Fruit fly (Drosophila melanogaster): ENCODE measurements around the gene CG14563.

Gene CG14563

DNA sequence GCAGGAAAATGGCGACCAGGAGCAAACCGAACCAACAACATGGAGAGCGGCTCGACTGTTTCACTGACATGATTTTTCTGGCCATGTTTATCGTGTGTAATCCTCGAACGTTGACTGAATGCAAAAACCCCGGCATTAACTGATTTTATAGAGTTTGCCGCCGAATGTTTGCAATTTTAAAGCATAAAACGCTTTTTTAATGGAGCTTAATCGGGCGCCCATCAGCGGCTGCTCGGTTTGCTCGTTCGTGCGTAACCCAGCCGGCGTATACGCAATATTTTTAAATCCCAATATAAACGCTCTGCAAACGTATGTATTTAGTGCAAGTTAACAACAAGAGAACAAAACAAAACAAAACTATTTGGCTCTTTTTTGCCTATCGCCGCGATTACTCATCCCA lies at the start of gene CG14563:
Gene CG14563 (minus strand): TSS at position 101 of the 400 bp plus-strand sequence.
- TF ChIP-seq CG17801 (GFP tag; optimal IDR thresholded peaks at IDR 0.05; ENCODE audit: partially characterized antibody): no peak

DNA sequence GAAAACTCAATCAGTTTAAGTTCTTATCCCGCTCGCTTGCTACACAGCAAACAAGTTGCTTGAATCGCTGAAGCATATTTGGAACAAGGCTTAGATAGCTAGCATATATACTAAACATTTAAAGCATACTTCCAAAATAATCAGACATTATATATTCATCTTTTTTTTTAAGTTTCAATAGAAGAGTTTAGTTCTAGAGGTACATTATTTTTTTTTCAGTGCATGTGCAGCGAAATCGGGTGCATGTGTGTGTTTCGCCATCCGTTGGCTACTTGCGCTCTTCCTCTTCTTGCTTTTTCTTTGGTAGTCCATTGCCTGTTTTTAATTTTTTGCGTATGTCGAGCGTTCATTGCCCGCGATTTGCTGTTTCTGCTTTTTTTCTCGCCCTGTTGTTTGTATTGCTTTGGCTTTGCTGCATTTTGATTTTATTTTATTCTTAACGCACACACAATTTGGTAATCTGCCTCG lies 49.2 kb upstream of the CG14563 start:
- TF ChIP-seq CG17801 (GFP tag; optimal IDR thresholded peaks at IDR 0.05; ENCODE audit: partially characterized antibody): peak; percentile 43

DNA sequence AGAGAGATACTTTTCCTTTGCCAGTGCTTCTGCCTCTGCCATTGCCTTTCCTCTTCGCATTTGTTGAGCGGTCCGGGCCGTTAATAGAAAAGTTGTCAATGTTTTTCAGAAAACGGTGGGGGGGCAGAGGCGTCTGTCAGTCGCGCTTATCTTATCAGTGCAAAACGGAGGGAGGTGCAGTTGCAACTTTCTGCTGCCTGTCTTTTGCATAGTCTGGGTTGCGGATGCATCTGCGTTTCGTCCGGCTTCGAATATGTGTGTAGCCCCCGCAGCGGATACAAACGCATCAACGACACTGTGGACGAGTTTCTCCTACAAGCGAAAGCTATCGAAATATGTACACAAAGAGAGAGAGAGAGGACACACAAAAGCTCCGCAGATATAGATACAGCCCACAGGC lies 47.4 kb upstream of the CG14563 start:
- no peak for TF ChIP-seq CG17801 (GFP tag; optimal IDR thresholded peaks at IDR 0.05; ENCODE audit: partially characterized antibody)

DNA sequence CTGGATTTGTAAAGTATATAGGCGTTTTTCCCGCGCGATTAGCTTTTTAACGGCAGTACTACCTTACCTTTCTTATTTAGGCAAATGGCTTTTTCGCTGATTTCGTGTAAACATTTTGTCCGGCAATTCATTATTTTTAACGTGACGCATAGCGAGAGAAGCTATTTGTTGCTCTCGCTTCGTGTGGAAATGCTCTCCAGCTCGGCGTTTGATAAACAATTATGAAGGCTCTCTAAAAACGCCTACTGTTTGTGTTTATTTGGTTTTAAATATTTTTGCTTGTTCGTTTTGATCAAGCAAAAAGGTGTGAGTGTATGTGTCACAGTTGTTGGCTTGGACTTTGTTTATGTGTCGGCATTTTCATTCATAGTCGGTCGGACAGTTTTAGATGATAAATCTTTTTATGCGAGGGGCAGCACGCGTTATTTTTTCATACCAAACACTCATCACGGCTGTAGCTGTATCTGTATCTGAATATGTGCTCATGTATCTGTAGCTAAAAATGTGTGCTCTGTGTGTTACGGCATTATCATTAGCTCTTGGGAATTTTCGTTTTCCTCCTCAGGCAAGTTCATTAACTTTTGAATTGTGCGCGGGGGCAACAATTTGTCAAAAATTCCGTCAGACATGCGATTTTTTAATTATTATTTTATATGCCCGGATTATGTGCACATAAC lies 44.8 kb upstream of the CG14563 start:
- TF ChIP-seq CG17801 (GFP tag; optimal IDR thresholded peaks at IDR 0.05; ENCODE audit: partially characterized antibody): no peak

DNA sequence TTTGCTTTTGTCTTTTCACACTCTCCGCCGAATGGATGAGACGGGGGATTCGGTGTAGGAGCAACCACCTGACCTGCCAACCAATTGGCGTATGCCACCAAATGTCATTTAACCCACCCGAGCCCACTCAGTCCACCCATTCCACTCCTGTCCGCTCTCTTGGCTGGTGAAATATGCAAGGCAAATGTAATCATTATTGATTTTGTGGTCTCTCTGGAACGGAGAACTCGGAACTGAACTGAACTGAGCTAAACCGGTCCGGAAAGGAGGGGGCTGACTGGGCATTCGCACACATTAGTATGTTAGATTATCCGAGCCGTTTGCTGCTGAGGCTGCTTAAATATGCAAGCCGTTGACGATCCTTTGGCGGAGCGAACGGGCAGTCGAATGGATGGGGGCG lies 41.9 kb upstream of the CG14563 start:
- TF ChIP-seq CG17801 (GFP tag; optimal IDR thresholded peaks at IDR 0.05; ENCODE audit: partially characterized antibody): no peak

DNA sequence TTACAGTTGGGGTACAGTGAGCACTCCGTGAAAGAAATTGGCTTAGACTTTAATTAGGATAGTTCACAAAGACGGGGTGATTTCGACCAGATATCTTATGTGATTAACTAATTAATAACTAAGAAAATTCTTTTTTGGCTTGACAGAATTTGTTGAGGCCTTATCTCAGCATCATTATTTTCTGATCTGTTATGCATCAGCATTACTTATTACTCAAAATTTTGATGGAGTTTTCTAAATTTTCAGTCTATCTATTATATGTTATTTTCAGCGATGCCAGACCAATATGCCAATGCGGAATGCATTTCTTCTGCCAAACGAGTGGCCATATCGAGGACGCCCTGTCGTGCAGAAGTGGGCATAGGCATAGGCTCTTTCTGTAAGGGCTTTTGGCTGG lies 41.4 kb upstream of the CG14563 start:
- TF ChIP-seq CG17801 (GFP tag; optimal IDR thresholded peaks at IDR 0.05; ENCODE audit: partially characterized antibody): peak; percentile 21

DNA sequence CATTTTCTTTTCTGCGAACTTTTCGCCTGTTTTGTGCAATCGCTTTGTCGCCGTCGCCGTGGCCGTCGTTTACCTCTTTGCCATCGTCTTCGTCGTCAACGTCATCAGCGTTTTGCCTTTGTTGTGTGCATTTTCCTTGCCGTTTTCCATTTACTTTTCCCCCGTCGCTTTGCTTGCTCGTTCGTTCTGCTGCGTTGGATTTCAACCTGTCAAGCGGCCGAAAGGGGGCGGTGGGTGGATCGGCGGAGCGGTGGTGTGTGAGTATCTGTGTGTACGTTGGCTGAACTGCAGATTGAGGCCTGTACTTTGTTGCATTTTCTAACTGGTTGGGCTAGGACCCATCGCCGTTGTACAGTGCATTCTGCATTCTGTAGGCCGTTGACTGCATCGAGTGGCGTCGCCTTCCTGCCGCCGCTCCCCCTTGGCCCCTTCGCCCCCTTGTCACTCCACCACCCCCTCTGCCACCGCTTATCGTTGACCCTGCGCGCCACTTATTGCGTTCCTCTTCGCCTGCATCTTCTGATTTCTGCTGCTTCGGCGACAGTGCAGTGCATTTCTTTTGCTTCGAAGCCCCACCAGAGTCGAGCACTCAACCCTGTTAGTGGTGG lies 40.9 kb upstream of the CG14563 start:
- TF ChIP-seq CG17801 (GFP tag; optimal IDR thresholded peaks at IDR 0.05; ENCODE audit: partially characterized antibody): peak; percentile 2

DNA sequence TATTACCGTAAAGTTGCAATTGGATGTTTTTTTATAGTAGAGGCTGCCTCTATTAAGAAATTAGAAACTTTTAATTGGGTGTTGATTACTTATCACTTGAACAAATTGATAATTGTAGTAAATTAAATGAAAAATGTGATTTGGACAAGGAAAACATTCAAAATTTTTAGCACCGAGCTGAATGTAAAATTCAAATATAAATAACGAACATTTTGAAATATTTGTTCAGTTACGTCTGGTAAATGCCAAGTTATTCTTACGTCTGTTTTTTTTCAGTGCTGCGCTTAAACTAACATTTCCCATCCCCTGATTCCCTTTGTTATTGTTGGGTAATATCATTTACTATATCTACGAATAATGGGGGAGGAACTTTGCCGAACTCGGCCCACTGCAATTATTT lies 39.9 kb upstream of the CG14563 start:
- no peak for TF ChIP-seq CG17801 (GFP tag; optimal IDR thresholded peaks at IDR 0.05; ENCODE audit: partially characterized antibody)

DNA sequence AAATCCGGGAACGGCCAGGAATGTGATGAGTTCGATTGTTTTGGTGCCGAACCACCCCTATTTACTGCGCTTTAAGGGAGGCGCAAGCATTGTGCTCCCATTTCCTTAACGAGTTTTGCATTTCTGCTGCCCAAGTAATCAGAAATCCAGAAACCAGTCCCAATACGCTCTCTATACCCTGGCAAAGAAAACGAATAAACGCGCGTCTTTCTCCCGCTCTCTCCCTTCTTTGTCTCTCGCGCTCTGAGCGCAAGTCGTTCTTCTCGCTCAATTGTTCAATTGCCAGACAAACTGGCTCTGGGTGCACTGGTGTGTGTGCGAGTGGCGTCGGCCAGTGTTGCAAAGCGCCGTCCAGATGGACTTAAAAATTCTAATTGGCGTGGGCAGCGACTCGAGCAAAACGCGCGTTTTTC lies 38.2 kb upstream of the CG14563 start:
- peak; percentile 92 for TF ChIP-seq CG17801 (GFP tag; optimal IDR thresholded peaks at IDR 0.05; ENCODE audit: partially characterized antibody)

DNA sequence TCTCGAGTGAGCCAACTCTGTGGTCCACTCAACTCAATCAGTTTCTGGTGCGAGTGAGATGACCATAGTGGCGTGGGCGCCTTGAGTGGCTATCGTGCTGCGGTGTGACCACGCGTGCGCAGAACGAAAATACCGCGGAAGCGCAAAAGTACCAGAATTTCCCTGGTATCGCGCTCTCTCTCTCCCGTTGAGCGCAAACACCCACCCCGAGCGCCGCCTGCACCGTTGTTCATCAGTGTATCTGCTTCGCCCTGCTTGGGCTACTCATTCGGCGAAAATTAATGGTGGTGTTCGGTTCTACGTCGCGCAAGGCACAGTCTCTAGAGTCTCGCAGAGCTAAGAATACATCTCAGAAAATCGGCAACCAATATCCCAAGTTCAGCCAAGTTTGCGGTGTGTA lies 37.2 kb upstream of the CG14563 start:
- TF ChIP-seq CG17801 (GFP tag; optimal IDR thresholded peaks at IDR 0.05; ENCODE audit: partially characterized antibody): peak; percentile 62

DNA sequence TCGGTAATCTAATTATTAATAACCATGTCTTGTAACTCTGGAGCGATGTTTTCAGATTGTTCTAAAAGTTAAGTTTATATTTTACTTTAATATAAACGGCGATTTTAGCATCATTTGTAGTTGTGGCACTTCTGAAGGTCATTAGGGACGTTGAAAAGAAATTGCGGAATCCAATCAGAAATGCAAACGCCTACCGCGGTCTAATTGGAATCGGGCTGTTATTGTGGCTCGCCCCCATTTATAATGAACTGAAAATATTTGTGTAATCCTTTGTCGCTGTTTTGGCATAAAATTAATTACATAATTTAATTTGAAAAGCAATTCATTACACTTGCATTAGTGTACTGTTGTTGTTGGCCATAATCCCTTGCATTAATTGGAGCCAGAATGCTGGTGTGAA lies 36.1 kb upstream of the CG14563 start:
- TF ChIP-seq CG17801 (GFP tag; optimal IDR thresholded peaks at IDR 0.05; ENCODE audit: partially characterized antibody): no peak

DNA sequence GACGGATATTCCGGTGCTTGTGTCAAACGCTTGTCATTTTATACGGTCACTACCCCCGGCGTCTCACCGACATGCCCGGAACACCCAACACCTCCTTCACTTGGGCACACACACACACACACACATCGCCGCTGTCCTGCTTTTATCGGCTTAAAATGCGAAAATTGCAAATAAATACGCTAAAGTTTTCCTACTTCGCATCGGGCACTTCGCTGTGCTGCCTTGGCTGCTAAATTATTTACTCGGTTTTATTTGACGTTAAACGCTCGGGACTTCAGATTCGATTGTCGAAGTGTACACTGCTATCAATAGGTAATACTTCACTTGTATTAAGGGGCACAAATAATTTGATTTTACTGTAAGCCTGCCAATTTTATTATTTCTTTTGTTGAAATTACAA lies 29.6 kb upstream of the CG14563 start:
- TF ChIP-seq CG17801 (GFP tag; optimal IDR thresholded peaks at IDR 0.05; ENCODE audit: partially characterized antibody): no peak

DNA sequence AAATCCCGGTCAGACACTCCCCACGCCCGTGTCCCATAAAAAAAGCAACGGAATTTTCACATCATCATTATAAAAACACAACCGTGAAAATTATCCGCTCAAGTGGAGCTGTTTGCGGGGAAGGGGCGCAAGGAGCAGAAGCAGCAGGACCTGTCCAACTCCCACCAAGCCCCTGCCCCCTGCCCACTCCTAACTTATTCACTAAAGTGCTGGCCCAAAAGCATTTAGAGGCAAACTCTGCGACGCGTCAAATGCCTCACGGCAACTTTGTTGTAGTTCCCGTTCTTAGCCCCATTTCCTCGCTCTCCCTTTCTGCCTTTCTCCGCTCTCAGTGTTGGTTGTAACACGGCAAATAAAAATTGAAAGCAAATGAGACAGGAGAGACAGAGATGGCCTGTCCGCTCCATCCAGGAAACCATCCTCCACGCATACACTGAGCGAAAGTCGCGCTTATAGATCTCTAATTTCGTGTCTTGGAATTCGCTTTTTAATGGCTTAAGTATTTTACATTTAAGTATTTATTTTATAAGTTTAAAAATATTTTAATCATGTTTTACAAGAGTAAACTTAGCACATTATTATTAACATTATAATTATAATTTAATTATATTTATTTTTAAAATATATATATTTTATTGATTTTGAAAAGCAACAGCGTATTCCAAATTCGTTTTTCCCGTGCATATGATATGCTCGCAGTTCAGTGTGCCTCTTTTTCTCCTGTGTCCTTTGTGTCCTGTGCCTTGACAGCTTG lies 17.3 kb upstream of the CG14563 start:
- TF ChIP-seq CG17801 (GFP tag; optimal IDR thresholded peaks at IDR 0.05; ENCODE audit: partially characterized antibody): no peak

DNA sequence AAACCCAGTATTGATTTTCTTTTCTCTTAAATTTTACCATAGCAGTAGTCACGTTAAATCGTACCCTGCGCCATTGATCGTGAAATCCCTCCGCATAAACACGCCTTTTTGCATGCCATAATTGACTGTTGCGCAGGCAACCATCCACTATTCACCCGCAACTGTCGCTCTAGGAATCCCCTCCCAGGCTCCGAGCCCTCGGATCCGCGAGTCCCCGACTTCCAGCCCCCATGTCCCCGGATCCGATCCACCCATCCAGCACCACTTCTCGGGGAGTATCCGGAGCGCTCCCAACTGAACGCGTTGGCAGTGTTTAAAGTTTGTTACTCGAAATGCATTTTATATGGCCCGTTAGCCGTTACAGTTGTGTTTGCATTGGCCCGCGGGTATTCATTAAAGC lies 6.1 kb upstream of the CG14563 start:
- TF ChIP-seq CG17801 (GFP tag; optimal IDR thresholded peaks at IDR 0.05; ENCODE audit: partially characterized antibody): no peak

DNA sequence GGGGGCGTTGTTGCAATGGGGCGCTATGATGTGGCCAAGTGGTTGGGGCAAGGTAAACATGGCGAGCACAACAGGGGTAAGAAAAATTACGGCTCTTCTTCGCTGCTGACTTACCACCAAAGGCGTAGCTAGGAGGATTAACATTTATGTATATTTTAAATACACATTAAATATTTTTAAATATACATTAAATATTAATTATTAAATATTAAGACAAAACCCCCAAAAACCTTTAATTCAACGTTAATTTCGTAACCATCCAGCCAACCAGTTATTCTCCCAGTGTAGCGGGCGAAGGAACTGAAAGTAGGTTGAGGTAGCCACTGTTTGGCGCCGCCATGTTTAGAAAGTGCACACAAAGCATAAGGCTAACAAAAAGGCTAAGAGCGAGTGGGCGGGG lies 4.4 kb upstream of the CG14563 start:
- no peak for TF ChIP-seq CG17801 (GFP tag; optimal IDR thresholded peaks at IDR 0.05; ENCODE audit: partially characterized antibody)

DNA sequence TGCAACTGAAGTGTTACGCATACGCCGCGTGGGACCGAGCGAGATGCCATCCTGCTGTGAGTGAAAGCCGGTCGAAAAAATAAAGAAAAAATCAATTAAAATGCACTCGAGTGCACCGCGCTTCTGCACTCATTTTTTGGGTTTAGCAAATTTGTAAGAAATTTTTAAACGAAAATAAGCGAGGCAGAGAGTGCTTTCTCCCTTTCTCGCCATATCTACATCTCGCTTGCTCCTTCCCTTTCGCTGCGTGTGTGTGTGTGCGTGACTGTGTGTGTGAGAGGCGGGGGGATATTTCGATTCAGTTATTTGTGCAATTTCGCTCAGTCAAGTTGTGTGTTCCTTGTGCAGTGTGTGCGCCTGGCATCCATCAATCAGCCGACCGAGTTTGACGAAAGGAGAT lies 2.3 kb upstream of the CG14563 start, which contains the start of gene mub:
Gene mub (plus strand): TSS at position 301 of the 400 bp plus-strand sequence.
- no peak for TF ChIP-seq CG17801 (GFP tag; optimal IDR thresholded peaks at IDR 0.05; ENCODE audit: partially characterized antibody)
